Worm (Caenorhabditis elegans) whole organism, L3 larva: ENCODE measurements around the gene K03B4.1.

ENCODE experiments used
- daf-12 ChIP-seq: fragments of 150-350 bp; optimal IDR thresholded peaks from 2 replicates; lab custom pipeline; 2014; ENCODE audit warnings: missing biosample characterization, missing genetic modification reagents, missing genetic modification characterization
- fos-1 ChIP-seq: fragments of 150-350 bp; optimal IDR thresholded peaks from 2 replicates; lab custom pipeline; 2014; ENCODE audit warnings: missing biosample characterization, missing genetic modification characterization
- nfya-1 ChIP-seq: sonication (generic microtip); optimal IDR thresholded peaks from 2 replicates; lab custom pipeline; 2017; ENCODE audit warnings: missing genetic modification characterization, mild to moderate bottlenecking, missing compliant biosample characterization, antibody characterized with exemption, moderate library complexity; ENCODE audit not compliant: insufficient read depth
- nhr-43 ChIP-seq: sonication (generic microtip); optimal IDR thresholded peaks from 2 replicates; lab custom pipeline; 2016; ENCODE audit warnings: mild to moderate bottlenecking, missing genetic modification characterization, missing compliant biosample characterization; ENCODE audit not compliant: poor library complexity, severe bottlenecking
- pha-4 ChIP-seq: fragments of 150-350 bp; optimal IDR thresholded peaks from 2 replicates; lab custom pipeline; 2014; ENCODE audit warnings: missing biosample characterization, missing genetic modification reagents, missing genetic modification characterization
- unc-39 ChIP-seq: sonication (generic microtip); optimal IDR thresholded peaks from 4 replicates; lab custom pipeline; 2017; ENCODE audit warnings: missing biosample characterization, missing genetic modification characterization
- unc-62 ChIP-seq: fragments of 150-350 bp; sonication (generic microtip); optimal IDR thresholded peaks from 4 replicates; lab custom pipeline; 2014; ENCODE audit warnings: missing biosample characterization, missing genetic modification reagents, missing genetic modification characterization

- no peak for TF ChIP-seq unc-39 (tag; lab: Kevin White, UChicago)
- no peak for TF ChIP-seq nhr-43 (tag; lab: Kevin White, UChicago)
- TF ChIP-seq fos-1: no peak
- TF ChIP-seq nfya-1: no peak
- TF ChIP-seq unc-62 (GFP tag; lab: Kevin White, UChicago): no peak
- no peak for TF ChIP-seq daf-12 (tag; lab: Kevin White, UChicago)
- TF ChIP-seq pha-4 (tag; lab: Kevin White, UChicago): no peak
These were observed at the start of gene K03B4.1 for ce11 chrV:4689234-4689633.
